Worm (Caenorhabditis elegans): ENCODE results near the gene zig-6.

Gene zig-6

DNA sequence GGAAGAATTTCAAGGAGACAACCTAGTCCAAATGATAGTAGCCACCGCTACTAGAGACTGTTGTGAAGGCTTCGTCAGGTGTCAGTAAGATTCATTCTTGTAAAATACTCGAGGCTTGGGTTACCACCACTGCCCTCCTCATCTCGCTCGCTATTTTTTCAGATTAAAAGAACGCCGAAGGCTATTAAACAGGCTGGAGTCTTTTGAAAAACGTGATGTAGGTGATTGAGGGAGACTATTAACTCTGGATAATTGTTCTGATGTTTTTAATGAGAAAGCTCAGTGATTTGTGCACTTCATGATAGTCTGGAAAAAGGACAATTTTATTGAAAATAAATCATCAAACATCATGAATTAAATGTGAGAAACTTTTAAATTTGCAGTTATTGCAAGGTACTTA is at the start of gene zig-6:
zig-6 (minus strand) TSS at position 101 of the 400 bp plus-strand sequence.
- TF ChIP-seq hlh-13 (GFP tag; optimal IDR thresholded peaks at IDR 0.05) (no peak), ref-2 (tag; optimal IDR thresholded peaks at IDR 0.05) (no peak), elt-4 (tag; optimal IDR thresholded peaks at IDR 0.05) (no peak), ceh-34 (tag; optimal IDR thresholded peaks at IDR 0.05) (no peak), dve-1 (tag; optimal IDR thresholded peaks at IDR 0.05) (no peak), npax-4 (tag; optimal IDR thresholded peaks at IDR 0.05) (no peak), pha-4 (tag; optimal IDR thresholded peaks at IDR 0.05) (no peak), pag-3 (tag; optimal IDR thresholded peaks at IDR 0.05; ENCODE audit: borderline replicate concordance) (no peak), nfya-1 (tag; optimal IDR thresholded peaks at IDR 0.05) (no peak), unc-55 (GFP tag; optimal IDR thresholded peaks at IDR 0.05) (no peak), ceh-45 (GFP tag; IDR thresholded peaks at IDR 0.05) (no peak), gmeb-2 (tag; optimal IDR thresholded peaks at IDR 0.05) (no peak), ceh-24 (tag; optimal IDR thresholded peaks at IDR 0.05) (no peak)

DNA sequence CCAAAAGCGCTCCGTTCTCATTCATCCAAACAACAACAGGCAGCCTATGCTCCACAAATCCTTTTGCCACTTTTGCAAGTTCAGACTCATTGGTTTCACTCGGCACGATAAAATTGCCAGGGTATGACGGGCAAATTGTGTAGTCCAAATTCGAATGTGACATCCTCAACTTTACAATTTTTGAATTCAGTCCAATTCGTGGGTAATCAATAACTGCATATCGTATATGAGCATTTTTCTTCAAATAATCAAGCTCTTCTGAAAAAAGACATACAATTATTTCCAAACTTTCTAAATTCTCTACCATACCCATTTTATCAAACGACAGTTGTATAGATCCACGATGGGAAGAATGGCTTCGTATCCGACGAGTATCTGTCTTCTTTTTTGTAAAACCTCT is 49.4 kb upstream of the zig-6 start:
- no peak for TF ChIP-seq ttx-3 (tag; optimal IDR thresholded peaks at IDR 0.05)
- TF ChIP-seq ceh-34 (tag; optimal IDR thresholded peaks at IDR 0.05) = no peak
- TF ChIP-seq pros-1 (tag; optimal IDR thresholded peaks at IDR 0.05) = no peak
- no peak for TF ChIP-seq hlh-15 (tag; optimal IDR thresholded peaks at IDR 0.05)
- TF ChIP-seq ceh-45 (GFP tag; IDR thresholded peaks at IDR 0.05) = no peak
- no peak for TF ChIP-seq ceh-14 (tag; optimal IDR thresholded peaks at IDR 0.05)
- TF ChIP-seq pat-9 (tag; optimal IDR thresholded peaks at IDR 0.05) = no peak
- no peak for TF ChIP-seq dve-1 (tag; optimal IDR thresholded peaks at IDR 0.05)
- TF ChIP-seq hlh-6 (tag; optimal IDR thresholded peaks at IDR 0.05) = no peak
- TF ChIP-seq tbx-2 (tag; optimal IDR thresholded peaks at IDR 0.05) = no peak
- TF ChIP-seq elt-2 (tag; optimal IDR thresholded peaks at IDR 0.05) = no peak
- no peak for TF ChIP-seq nhr-11 (tag; optimal IDR thresholded peaks at IDR 0.05)
- no peak for TF ChIP-seq pag-3 (tag; optimal IDR thresholded peaks at IDR 0.05; ENCODE audit: borderline replicate concordance)
- TF ChIP-seq hlh-13 (GFP tag; optimal IDR thresholded peaks at IDR 0.05) = no peak
- TF ChIP-seq che-1 (tag; optimal IDR thresholded peaks at IDR 0.05) = no peak
- no peak for TF ChIP-seq T23F11.4 (GFP tag; optimal IDR thresholded peaks at IDR 0.05)
- TF ChIP-seq unc-3 (GFP tag; conservative IDR thresholded peaks at IDR 0.05) = no peak
- no peak for TF ChIP-seq unc-3 (tag; optimal IDR thresholded peaks at IDR 0.05)

DNA sequence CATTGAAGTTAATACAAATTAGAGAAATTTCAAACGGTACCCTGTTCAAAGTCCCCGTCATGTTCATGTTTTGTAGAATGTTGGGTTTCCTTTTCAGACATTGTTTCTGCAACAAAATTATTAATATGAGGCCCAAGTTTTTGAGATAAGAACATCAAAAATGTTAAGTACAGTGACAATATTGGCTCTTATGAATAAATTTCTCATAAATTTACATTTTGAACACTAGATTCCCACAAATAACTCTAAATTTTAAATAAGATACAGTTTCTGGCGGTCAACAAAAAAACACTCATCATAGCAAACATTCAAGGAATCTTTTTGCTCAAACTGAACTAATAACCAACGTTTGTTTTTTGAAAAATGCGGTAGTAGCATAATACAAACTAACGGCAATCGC is 37.4 kb upstream of the zig-6 start, which contains the start of gene H28G03.3:
H28G03.3 (minus strand) TSS at position 101 of the 400 bp plus-strand sequence.
- TF ChIP-seq ceh-45 (GFP tag; IDR thresholded peaks at IDR 0.05) (no peak), lin-11 (tag; optimal IDR thresholded peaks at IDR 0.05) (no peak), ceh-18 (tag; optimal IDR thresholded peaks at IDR 0.05) (no peak)

DNA sequence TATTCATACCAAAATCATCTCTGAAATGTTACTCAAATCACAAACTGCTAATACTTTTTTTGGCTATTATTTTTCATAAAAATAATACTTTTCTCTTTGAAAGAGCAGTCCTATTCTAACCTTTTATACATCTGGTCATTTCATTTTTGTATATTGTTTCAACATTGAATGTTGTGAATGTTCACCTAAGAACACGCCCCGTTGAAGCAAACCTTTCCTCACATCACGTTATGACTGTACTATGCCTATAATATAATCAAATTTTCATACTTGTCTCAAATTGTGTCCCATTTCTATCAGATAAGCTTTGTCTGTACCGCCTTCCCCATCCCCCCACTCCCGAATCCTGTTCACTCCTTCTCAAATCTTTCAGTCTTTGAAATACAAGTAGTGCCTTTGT is 29.4 kb upstream of the zig-6 start:
- TF ChIP-seq ceh-24 (tag; optimal IDR thresholded peaks at IDR 0.05) (no peak), pqm-1 (tag; optimal IDR thresholded peaks at IDR 0.05) (no peak), rnt-1 (tag; optimal IDR thresholded peaks at IDR 0.05) (no peak), madf-2 (tag; optimal IDR thresholded peaks at IDR 0.05) (no peak), che-1 (tag; optimal IDR thresholded peaks at IDR 0.05) (no peak), hlh-8 (tag; optimal IDR thresholded peaks at IDR 0.05) (no peak), ref-2 (tag; optimal IDR thresholded peaks at IDR 0.05) (no peak), unc-86 (tag; optimal IDR thresholded peaks at IDR 0.05) (no peak), nfya-1 (tag; optimal IDR thresholded peaks at IDR 0.05) (no peak), eyg-1 (tag; optimal IDR thresholded peaks at IDR 0.05) (no peak), F13H6.1 (tag; optimal IDR thresholded peaks at IDR 0.05) (no peak), ceh-9 (tag; optimal IDR thresholded peaks at IDR 0.05) (no peak), ceh-18 (tag; optimal IDR thresholded peaks at IDR 0.05) (no peak), hlh-30 (tag; optimal IDR thresholded peaks at IDR 0.05; ENCODE audit: insufficient read depth) (no peak), tbx-2 (tag; optimal IDR thresholded peaks at IDR 0.05) (no peak), ttx-3 (tag; optimal IDR thresholded peaks at IDR 0.05) (no peak), hlh-6 (tag; optimal IDR thresholded peaks at IDR 0.05) (no peak), ceh-34 (tag; optimal IDR thresholded peaks at IDR 0.05) (no peak), pag-3 (tag; optimal IDR thresholded peaks at IDR 0.05; ENCODE audit: borderline replicate concordance) (no peak)
